Worm (Caenorhabditis elegans) whole organism, mixed stage, embryonic: ENCODE measurements around the gene AH9.1.

Source experiments
- M03D4.4 ChIP-seq: sonication (generic microtip); optimal IDR thresholded peaks from 2 replicates; lab custom pipeline; 2017; ENCODE audit warnings: mild to moderate bottlenecking, missing genetic modification characterization, missing compliant biosample characterization
- blmp-1 ChIP-seq: fragments of 150-350 bp; optimal IDR thresholded peaks from 2 replicates; lab custom pipeline; 2014; ENCODE audit warnings: missing biosample characterization, missing genetic modification characterization
- ceh-39 ChIP-seq: fragments of 150-350 bp; optimal IDR thresholded peaks from 2 replicates; lab custom pipeline; 2014; ENCODE audit warnings: missing biosample characterization, missing genetic modification characterization
- ceh-83 ChIP-seq: fragments of 200-800 bp; sonication (Bioruptor generic); optimal IDR thresholded peaks from 2 replicates; lab custom pipeline; 2018; ENCODE audit warnings: mild to moderate bottlenecking, missing genetic modification characterization, missing compliant biosample characterization
- ces-1 ChIP-seq: fragments of 150-350 bp; optimal IDR thresholded peaks from 2 replicates; lab custom pipeline; 2014; ENCODE audit warnings: missing biosample characterization, missing genetic modification reagents, missing genetic modification characterization
- cnd-1 ChIP-seq: fragments of 200-800 bp; sonication (Bioruptor generic); optimal IDR thresholded peaks from 2 replicates; lab custom pipeline; 2018; ENCODE audit warnings: mild to moderate bottlenecking, missing genetic modification characterization, missing compliant biosample characterization
- drap-1 ChIP-seq: fragments of 200-800 bp; sonication (Bioruptor generic); optimal IDR thresholded peaks from 3 replicates; lab custom pipeline; 2018; ENCODE audit warnings: mild to moderate bottlenecking, missing genetic modification characterization, missing compliant biosample characterization
- elt-3 ChIP-seq: fragments of 150-350 bp; optimal IDR thresholded peaks from 2 replicates; lab custom pipeline; 2014; ENCODE audit warnings: missing biosample characterization, missing genetic modification characterization
- flh-1 ChIP-seq: fragments of 200-800 bp; sonication (Bioruptor generic); optimal IDR thresholded peaks from 2 replicates; lab custom pipeline; 2018; ENCODE audit warnings: mild to moderate bottlenecking, missing genetic modification characterization, moderate library complexity, missing compliant biosample characterization
- ham-2 ChIP-seq: fragments of 200-800 bp; sonication (Bioruptor generic); optimal IDR thresholded peaks from 2 replicates; lab custom pipeline; 2018; ENCODE audit warnings: mild to moderate bottlenecking, missing genetic modification characterization, missing compliant biosample characterization
- hlh-1 ChIP-seq: fragments of 150-350 bp; optimal IDR thresholded peaks from 2 replicates; lab custom pipeline; 2014; ENCODE audit warnings: missing biosample characterization, missing genetic modification reagents, missing genetic modification characterization
- lin-13 ChIP-seq: fragments of 150-350 bp; optimal IDR thresholded peaks from 2 replicates; lab custom pipeline; 2014; ENCODE audit warnings: missing biosample characterization, missing genetic modification characterization
- lin-32 ChIP-seq: fragments of 200-800 bp; sonication (Bioruptor generic); optimal IDR thresholded peaks from 2 replicates; lab custom pipeline; 2018; ENCODE audit warnings: mild to moderate bottlenecking, missing genetic modification characterization, missing compliant biosample characterization
- lsy-2 ChIP-seq: fragments of 150-350 bp; optimal IDR thresholded peaks from 2 replicates; lab custom pipeline; 2014; ENCODE audit warnings: missing biosample characterization, missing genetic modification characterization
- mab-5 ChIP-seq: fragments of 150-350 bp; optimal IDR thresholded peaks from 2 replicates; lab custom pipeline; 2014; ENCODE audit warnings: missing biosample characterization, missing genetic modification characterization
- mep-1 ChIP-seq: fragments of 150-350 bp; optimal IDR thresholded peaks from 2 replicates; lab custom pipeline; 2017; ENCODE audit warnings: missing biosample characterization, missing genetic modification reagents, missing genetic modification characterization, inconsistent platforms
- mls-2 ChIP-seq: sonication (generic microtip); optimal IDR thresholded peaks from 2 replicates; lab custom pipeline; 2016; ENCODE audit warnings: mild to moderate bottlenecking, missing genetic modification characterization, moderate library complexity, missing compliant biosample characterization
- nhr-12 ChIP-seq: fragments of 150-350 bp; optimal IDR thresholded peaks from 2 replicates; lab custom pipeline; 2014; ENCODE audit warnings: missing biosample characterization, missing genetic modification characterization
- nhr-2 ChIP-seq: fragments of 150-350 bp; optimal IDR thresholded peaks from 2 replicates; lab custom pipeline; 2014; ENCODE audit warnings: missing biosample characterization, missing genetic modification characterization
- nhr-237 ChIP-seq: fragments of 150-350 bp; optimal IDR thresholded peaks from 2 replicates; lab custom pipeline; 2014; ENCODE audit warnings: missing biosample characterization, missing genetic modification characterization
- nhr-28 ChIP-seq: fragments of 150-350 bp; optimal IDR thresholded peaks from 2 replicates; lab custom pipeline; 2014; ENCODE audit warnings: missing biosample characterization, missing genetic modification characterization
- nhr-76 ChIP-seq: sonication (generic microtip); optimal IDR thresholded peaks from 2 replicates; lab custom pipeline; 2017; ENCODE audit warnings: missing biosample characterization, missing genetic modification characterization
- pha-4 ChIP-seq: fragments of 150-350 bp; optimal IDR thresholded peaks from 2 replicates; lab custom pipeline; 2018; ENCODE audit warnings: missing biosample characterization, missing genetic modification reagents, missing genetic modification characterization
- sem-2 ChIP-seq: fragments of 200-800 bp; sonication (Bioruptor generic); optimal IDR thresholded peaks from 2 replicates; lab custom pipeline; 2018; ENCODE audit warnings: mild to moderate bottlenecking, missing genetic modification characterization, missing compliant biosample characterization
- snpc-4 ChIP-seq: fragments of 150-350 bp; optimal IDR thresholded peaks from 2 replicates; lab custom pipeline; 2014; ENCODE audit warnings: missing biosample characterization, missing genetic modification characterization
- sptf-1 ChIP-seq: sonication (generic microtip); optimal IDR thresholded peaks from 2 replicates; lab custom pipeline; 2017; ENCODE audit warnings: mild to moderate bottlenecking, missing genetic modification characterization, moderate library complexity, missing compliant biosample characterization
- tbx-8 ChIP-seq: fragments of 200-800 bp; sonication (Bioruptor generic); optimal IDR thresholded peaks from 2 replicates; lab custom pipeline; 2018; ENCODE audit warnings: mild to moderate bottlenecking, missing genetic modification characterization, moderate library complexity, missing compliant biosample characterization
- unc-120 ChIP-seq: sonication (generic microtip); optimal IDR thresholded peaks from 2 replicates; lab custom pipeline; 2017; ENCODE audit warnings: missing genetic modification characterization, missing compliant biosample characterization; ENCODE audit not compliant: poor library complexity, severe bottlenecking
- unc-39 ChIP-seq: fragments of 150-350 bp; optimal IDR thresholded peaks from 2 replicates; lab custom pipeline; 2014; ENCODE audit warnings: missing biosample characterization, missing genetic modification characterization
- unc-62 ChIP-seq: fragments of 150-350 bp; optimal IDR thresholded peaks from 2 replicates; lab custom pipeline; 2014; ENCODE audit warnings: missing biosample characterization, missing genetic modification reagents, missing genetic modification characterization
- zip-8 ChIP-seq: fragments of 150-350 bp; optimal IDR thresholded peaks from 2 replicates; lab custom pipeline; 2014; ENCODE audit warnings: missing biosample characterization, missing genetic modification characterization
- ztf-11 ChIP-seq: fragments of 150-350 bp; optimal IDR thresholded peaks from 2 replicates; lab custom pipeline; 2014; ENCODE audit warnings: missing biosample characterization, missing genetic modification characterization

The AH9.1 gene

DNA sequence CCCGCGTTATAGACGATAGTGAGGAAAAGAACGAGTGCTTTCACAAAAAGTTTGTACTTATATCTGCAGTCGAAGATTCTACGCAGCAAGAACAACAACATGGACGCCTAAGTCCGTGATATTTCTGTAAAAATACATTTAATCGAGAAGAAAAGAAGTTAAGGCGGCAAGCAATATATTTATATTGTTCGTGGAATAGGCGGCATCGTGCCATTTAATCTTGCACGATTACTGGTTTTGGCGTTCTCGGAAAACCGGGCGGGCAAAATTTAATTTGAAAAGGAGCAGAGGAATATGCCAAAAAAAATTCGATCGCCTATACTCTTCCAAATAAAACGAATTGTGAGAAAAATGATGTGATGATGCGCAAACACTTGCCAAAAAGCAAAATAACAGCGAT lies at the start of gene AH9.1:
TSS of gene AH9.1 (minus strand) at position 101 of the 400 bp plus-strand sequence.
- no peak for TF ChIP-seq unc-120
- TF ChIP-seq nhr-76 (tag; lab: Kevin White, UChicago), result no peak
- TF ChIP-seq unc-62 (GFP tag; lab: Kevin White, UChicago), result no peak
- TF ChIP-seq snpc-4 (tag; lab: Kevin White, UChicago), result no peak
- no peak for TF ChIP-seq ztf-11 (tag; lab: Kevin White, UChicago)
- TF ChIP-seq mep-1 (tag; lab: Kevin White, UChicago), result no peak
- TF ChIP-seq sptf-1, result no peak
- TF ChIP-seq pha-4, result no peak
- TF ChIP-seq sem-2, result no peak
- no peak for TF ChIP-seq lin-32 (GFP tag; lab: Kevin White, UChicago)
- no peak for TF ChIP-seq ham-2 (GFP tag; lab: Kevin White, UChicago)
- no peak for TF ChIP-seq nhr-28 (tag; lab: Kevin White, UChicago)
- no peak for TF ChIP-seq ces-1 (GFP tag; lab: Kevin White, UChicago)
- no peak for TF ChIP-seq nhr-237 (tag; lab: Kevin White, UChicago)

DNA sequence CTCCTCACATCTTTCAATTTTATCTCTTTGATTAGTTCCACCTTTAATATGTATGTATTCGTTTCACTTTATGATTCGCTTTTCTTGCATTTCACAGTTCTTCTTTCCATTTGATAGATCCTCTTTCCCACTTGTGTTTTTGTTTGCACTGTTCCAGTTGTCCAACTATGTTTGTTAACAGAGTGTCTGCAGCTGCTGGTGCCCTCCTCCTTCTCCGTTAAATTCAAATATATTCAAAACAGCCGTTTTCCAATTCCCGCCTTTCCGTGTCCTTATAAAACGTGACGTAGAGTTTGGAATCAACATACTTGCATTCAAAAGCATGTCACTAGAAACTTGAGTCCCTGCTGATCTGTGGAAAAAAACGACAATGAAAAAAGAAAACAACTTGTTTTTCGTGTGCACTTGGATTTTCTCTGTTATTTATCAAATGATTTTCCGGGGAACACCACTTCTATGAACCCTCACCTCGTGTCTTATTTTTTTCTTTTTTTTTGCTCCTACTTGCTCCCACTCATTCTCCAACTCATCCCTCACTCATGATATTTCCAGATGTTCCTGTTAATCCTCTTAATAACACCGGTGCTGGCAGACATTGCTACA lies 47.5 kb upstream of the AH9.1 start, which contains the start of gene T10H10.2:
TSS of gene T10H10.2 (plus strand) at position 553 of the 603 bp plus-strand sequence.
- TF ChIP-seq cnd-1 (tag; lab: Kevin White, UChicago) (no peak), ham-2 (GFP tag; lab: Kevin White, UChicago) (no peak), nhr-12 (tag; lab: Kevin White, UChicago) (no peak), nhr-76 (tag; lab: Kevin White, UChicago) (no peak), tbx-8 (GFP tag; lab: Kevin White, UChicago) (no peak)

DNA sequence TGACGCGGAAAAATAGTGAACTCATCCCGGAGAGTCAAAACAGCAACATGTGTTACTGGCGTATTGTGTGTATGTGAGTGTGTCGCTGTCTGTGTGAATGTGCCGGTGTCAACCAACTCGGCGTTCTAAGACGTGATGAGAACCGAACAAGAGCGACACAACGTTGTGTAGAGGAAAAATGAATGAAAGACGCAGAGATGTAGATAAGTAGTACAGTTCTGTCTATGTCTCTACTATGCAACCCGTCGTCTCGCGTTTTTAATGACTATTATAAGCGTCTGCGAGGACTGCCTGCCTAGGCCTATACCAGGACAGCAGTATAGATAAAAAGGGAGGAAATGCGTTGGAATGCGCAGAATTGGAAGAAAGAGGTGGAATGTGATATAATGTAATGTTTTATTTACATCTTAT lies 41.2 kb upstream of the AH9.1 start:
- peak; percentile 40 for TF ChIP-seq unc-120
- no peak for TF ChIP-seq lin-13 (tag; lab: Kevin White, UChicago)
- peak; percentile 45 for TF ChIP-seq cnd-1 (tag; lab: Kevin White, UChicago)
- no peak for TF ChIP-seq lin-32 (GFP tag; lab: Kevin White, UChicago)
- TF ChIP-seq ham-2 (GFP tag; lab: Kevin White, UChicago), result peak; percentile 51
- TF ChIP-seq flh-1, result no peak
- TF ChIP-seq nhr-2 (tag; lab: Kevin White, UChicago), result peak; percentile 67
- TF ChIP-seq hlh-1 (tag; lab: Kevin White, UChicago), result peak; percentile 98
- TF ChIP-seq ceh-83 (GFP tag; lab: Kevin White, UChicago), result peak; percentile 77
- peak; percentile 21 for TF ChIP-seq mep-1 (tag; lab: Kevin White, UChicago)
- TF ChIP-seq drap-1 (GFP tag; lab: Kevin White, UChicago), result peak; percentile 16
- TF ChIP-seq mls-2 (tag; lab: Kevin White, UChicago), result peak; percentile 50
- no peak for TF ChIP-seq elt-3
- TF ChIP-seq M03D4.4 (tag; lab: Kevin White, UChicago), result peak; percentile 35
- peak; percentile 76 for TF ChIP-seq unc-62 (GFP tag; lab: Kevin White, UChicago)
- TF ChIP-seq pha-4, result peak; percentile 37
- TF ChIP-seq, all 35 proteins: peak for 12

DNA sequence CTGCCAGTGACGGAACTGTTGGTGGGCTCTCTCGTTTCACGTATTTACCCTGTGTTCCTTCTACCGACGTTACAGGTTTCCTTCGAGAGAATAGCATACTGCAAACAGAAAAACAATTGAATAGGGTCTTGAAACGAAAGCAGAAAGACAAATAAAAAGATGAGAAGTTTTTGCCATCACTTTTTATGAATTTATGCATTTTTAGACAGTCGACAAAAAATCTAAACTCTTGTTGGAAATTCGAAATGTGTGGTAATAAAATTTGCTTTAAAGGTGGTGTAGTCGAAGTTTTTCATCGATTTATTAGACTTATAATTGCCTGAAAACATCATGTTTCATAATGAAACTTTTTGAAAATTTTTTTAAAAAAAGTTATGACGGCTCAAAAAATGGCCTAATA lies 40.3 kb upstream of the AH9.1 start, which contains the start of gene sav-1:
TSS of gene sav-1 (minus strand) at position 101 of the 400 bp plus-strand sequence.
- TF ChIP-seq unc-120 (no peak), lsy-2 (no peak), hlh-1 (tag; lab: Kevin White, UChicago) (no peak), nhr-2 (tag; lab: Kevin White, UChicago) (no peak), drap-1 (GFP tag; lab: Kevin White, UChicago) (no peak), tbx-8 (GFP tag; lab: Kevin White, UChicago) (no peak), zip-8 (tag; lab: Kevin White, UChicago) (no peak), ceh-39 (no peak), unc-62 (GFP tag; lab: Kevin White, UChicago) (no peak), unc-39 (tag; lab: Kevin White, UChicago) (no peak), nhr-12 (tag; lab: Kevin White, UChicago) (no peak), blmp-1 (no peak), ces-1 (GFP tag; lab: Kevin White, UChicago) (no peak), elt-3 (no peak), nhr-237 (tag; lab: Kevin White, UChicago) (no peak), mls-2 (tag; lab: Kevin White, UChicago) (no peak), nhr-76 (tag; lab: Kevin White, UChicago) (no peak)

DNA sequence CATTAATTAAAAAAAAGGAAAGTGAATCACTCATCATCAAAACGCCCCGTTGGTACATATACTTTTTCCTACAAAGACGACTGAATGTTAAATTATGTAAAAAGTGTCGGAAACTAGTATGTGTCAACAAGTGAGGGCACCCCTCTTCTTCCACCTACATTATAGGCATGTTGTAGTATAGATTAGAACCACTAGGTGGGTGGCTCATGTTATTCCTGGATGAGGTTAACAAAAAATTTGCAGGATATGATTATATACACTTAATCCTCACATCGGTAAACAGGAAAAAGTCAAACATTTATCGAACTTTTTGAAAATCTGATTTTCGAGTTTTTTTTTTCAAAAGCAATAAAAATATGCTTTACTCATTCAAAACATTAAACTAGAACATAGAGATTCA lies 29.2 kb upstream of the AH9.1 start:
- TF ChIP-seq sem-2 (no peak), lsy-2 (no peak), drap-1 (GFP tag; lab: Kevin White, UChicago) (no peak), elt-3 (no peak), nhr-2 (tag; lab: Kevin White, UChicago) (no peak), pha-4 (no peak), mab-5 (tag; lab: Kevin White, UChicago) (no peak)
- TF ChIP-seq, all 35 proteins: peak for 0
